Worm (Caenorhabditis elegans): Measurements from ENCODE around the gene srh-272.

Gene srh-272

DNA sequence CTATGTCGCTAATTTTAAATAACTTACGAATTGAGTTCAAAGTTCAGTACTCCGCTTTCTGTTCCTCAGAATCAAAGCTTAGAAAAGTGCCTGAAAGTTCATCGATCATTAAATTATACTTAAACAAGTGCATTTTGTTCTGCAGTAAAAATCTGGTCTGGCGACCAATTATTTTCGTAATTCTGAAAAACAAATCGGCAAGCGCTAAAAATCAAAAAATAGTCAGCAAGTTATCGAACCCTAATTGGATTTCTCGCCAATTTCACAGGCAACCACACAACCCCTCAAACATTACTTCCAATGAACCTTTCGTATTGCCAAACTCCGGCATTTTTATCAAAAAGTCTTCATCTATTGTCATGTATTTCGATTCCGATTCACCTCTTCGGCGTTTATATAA lies at the start of gene srh-272:
Gene srh-272, plus strand, starts transcription at position 301 of the 400 bp plus-strand sequence.
- no peak for TF ChIP-seq snpc-4 (tag; optimal IDR thresholded peaks at IDR 0.05)
- no peak for TF ChIP-seq zip-8 (tag; optimal IDR thresholded peaks at IDR 0.05)
- TF ChIP-seq nhr-2 (tag; optimal IDR thresholded peaks at IDR 0.05), result no peak
- TF ChIP-seq nhr-28 (tag; optimal IDR thresholded peaks at IDR 0.05), result no peak
- TF ChIP-seq hlh-1 (tag; optimal IDR thresholded peaks at IDR 0.05), result no peak
- no peak for TF ChIP-seq unc-62 (GFP tag; optimal IDR thresholded peaks at IDR 0.05)

DNA sequence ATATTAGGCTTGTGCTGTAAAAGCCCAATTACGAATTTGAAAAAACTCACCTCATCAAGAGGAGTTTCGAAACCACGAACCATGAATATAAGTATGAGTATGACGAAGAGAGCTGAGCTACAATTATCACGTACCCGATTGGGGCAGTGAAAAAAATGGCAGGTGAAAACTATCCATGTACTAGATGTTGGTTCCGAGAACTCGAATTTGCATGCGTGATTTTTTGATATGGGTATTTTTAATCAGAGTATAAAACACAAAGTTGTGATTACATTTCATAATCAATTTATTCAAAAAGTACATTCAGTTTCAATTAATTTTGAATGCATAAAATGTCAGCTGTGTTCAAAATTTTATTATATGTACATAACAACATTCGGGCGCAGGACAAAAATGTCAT lies 49.3 kb upstream of the srh-272 start, which contains the start of gene F54E2.9:
Gene F54E2.9, minus strand, starts transcription at position 132 of the 400 bp plus-strand sequence.
- TF ChIP-seq zip-8 (tag; optimal IDR thresholded peaks at IDR 0.05) (no peak), snpc-4 (tag; optimal IDR thresholded peaks at IDR 0.05) (no peak), nhr-28 (tag; optimal IDR thresholded peaks at IDR 0.05) (no peak), nhr-12 (tag; optimal IDR thresholded peaks at IDR 0.05) (no peak), lsy-2 (tag; optimal IDR thresholded peaks at IDR 0.05) (no peak), mep-1 (tag; optimal IDR thresholded peaks at IDR 0.05) (no peak)

- TF ChIP-seq ceh-43 (GFP tag; optimal IDR thresholded peaks at IDR 0.05), result no peak
- no peak for TF ChIP-seq unc-120 (tag; optimal IDR thresholded peaks at IDR 0.05; ENCODE audit: poor library complexity, severe bottlenecking)
- TF ChIP-seq sem-2 (GFP tag; optimal IDR thresholded peaks at IDR 0.05), result no peak
- TF ChIP-seq nhr-12 (tag; optimal IDR thresholded peaks at IDR 0.05), result no peak
- no peak for TF ChIP-seq unc-39 (tag; optimal IDR thresholded peaks at IDR 0.05)
- TF ChIP-seq blmp-1 (tag; optimal IDR thresholded peaks at IDR 0.05), result no peak
- no peak for TF ChIP-seq nhr-2 (tag; optimal IDR thresholded peaks at IDR 0.05)
- TF ChIP-seq lin-13 (tag; optimal IDR thresholded peaks at IDR 0.05), result no peak
- no peak for TF ChIP-seq ztf-11 (tag; optimal IDR thresholded peaks at IDR 0.05)
- TF ChIP-seq mep-1 (tag; optimal IDR thresholded peaks at IDR 0.05), result no peak
- no peak for TF ChIP-seq nhr-76 (tag; optimal IDR thresholded peaks at IDR 0.05)
- TF ChIP-seq lsy-2 (tag; optimal IDR thresholded peaks at IDR 0.05), result no peak
- no peak for TF ChIP-seq unc-62 (GFP tag; optimal IDR thresholded peaks at IDR 0.05)
- no peak for TF ChIP-seq ceh-83 (GFP tag; optimal IDR thresholded peaks at IDR 0.05)
- no peak for TF ChIP-seq elt-3 (tag; optimal IDR thresholded peaks at IDR 0.05)
- no peak for TF ChIP-seq drap-1 (GFP tag; optimal IDR thresholded peaks at IDR 0.05)
Measured at ce11 chrV:2815956-2816355, 47.2 kb upstream of the srh-272 start, which contains the start of gene F54E2.5. TSS of gene F54E2.5 (minus strand) at chrV:2816056.

DNA sequence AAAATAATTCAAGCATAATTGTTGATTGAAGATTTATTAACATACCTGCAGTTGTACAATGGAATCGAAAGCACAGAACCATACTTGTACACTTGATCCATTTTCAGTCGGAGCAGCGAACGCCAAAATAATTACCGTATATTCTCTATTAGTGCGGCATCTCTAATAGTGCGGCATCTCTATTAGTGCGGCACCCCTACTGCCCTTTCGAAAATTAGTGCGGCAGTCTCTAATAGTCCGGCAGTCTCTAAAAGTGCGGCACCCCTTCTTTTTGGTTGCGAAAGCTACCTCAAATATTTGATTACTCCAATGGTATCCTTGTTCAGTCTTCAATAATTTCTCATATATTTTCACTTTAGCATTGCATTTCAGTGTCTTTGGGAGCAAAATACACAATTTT lies 45.0 kb upstream of the srh-272 start, which contains the start of gene srt-34:
Gene srt-34, minus strand, starts transcription at position 101 of the 400 bp plus-strand sequence.
- TF ChIP-seq bed-3 (GFP tag; optimal IDR thresholded peaks at IDR 0.05) (no peak), lin-13 (tag; optimal IDR thresholded peaks at IDR 0.05) (no peak), unc-39 (tag; optimal IDR thresholded peaks at IDR 0.05) (no peak), nhr-12 (tag; optimal IDR thresholded peaks at IDR 0.05) (no peak), ceh-39 (tag; optimal IDR thresholded peaks at IDR 0.05) (no peak), mls-2 (tag; optimal IDR thresholded peaks at IDR 0.05) (no peak), elt-3 (tag; optimal IDR thresholded peaks at IDR 0.05) (no peak), ceh-43 (GFP tag; optimal IDR thresholded peaks at IDR 0.05) (no peak), nhr-28 (tag; optimal IDR thresholded peaks at IDR 0.05) (no peak), zip-8 (tag; optimal IDR thresholded peaks at IDR 0.05) (no peak), mep-1 (tag; optimal IDR thresholded peaks at IDR 0.05) (no peak), hlh-1 (tag; optimal IDR thresholded peaks at IDR 0.05) (no peak)

- TF ChIP-seq zip-8 (tag; optimal IDR thresholded peaks at IDR 0.05) (peak; percentile 59), elt-3 (tag; optimal IDR thresholded peaks at IDR 0.05) (no peak)
Measured at ce11 chrV:2821618-2822272, 41.4 kb upstream of the srh-272 start, which contains the start of gene srh-36. TSS of gene srh-36 (minus strand) at chrV:2821668.

ce11 chrV:2825978-2826377 lies 37.2 kb upstream of the srh-272 start:
- TF ChIP-seq sptf-1 (tag; optimal IDR thresholded peaks at IDR 0.05) (no peak), ham-2 (GFP tag; optimal IDR thresholded peaks at IDR 0.05) (peak; percentile 64), blmp-1 (tag; optimal IDR thresholded peaks at IDR 0.05) (no peak), cnd-1 (tag; optimal IDR thresholded peaks at IDR 0.05) (no peak)

DNA sequence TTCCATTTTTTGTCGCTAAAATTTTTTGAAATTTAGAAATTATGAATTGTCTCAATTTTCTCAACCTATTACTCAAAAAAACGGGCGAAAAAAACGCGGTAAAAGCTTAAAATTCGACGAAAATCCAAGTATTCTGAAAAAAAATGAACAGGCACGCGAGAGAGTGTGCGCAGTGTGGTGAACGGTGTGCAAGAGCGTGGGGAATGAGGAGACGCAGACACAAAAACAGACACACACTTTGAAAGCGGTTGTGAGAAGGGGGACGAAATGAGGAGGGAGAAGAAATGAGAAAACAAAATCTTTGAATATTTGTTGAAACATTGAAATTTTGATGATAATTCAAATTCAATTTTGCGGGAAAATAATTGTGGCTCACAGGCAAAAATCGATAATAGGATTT lies 36.3 kb upstream of the srh-272 start, which contains the start of gene T03D3.5:
Gene T03D3.5, minus strand, starts transcription at position 21 of the 400 bp plus-strand sequence.
- TF ChIP-seq mab-5 (tag; optimal IDR thresholded peaks at IDR 0.05) (no peak), ces-1 (GFP tag; optimal IDR thresholded peaks at IDR 0.05) (peak; percentile 33), nhr-237 (tag; optimal IDR thresholded peaks at IDR 0.05) (no peak)

All from whole organism, mixed stage, embryonic.